Fruit fly (Drosophila melanogaster) whole organism, embryonic: ENCODE data around the gene sun.
A peak's percentile ranks its signal among the peaks of the same experiment; 100 is the strongest.

ENCODE experiments used
- Atf6 ChIP-seq: fragments of 200-800 bp; sonication (Bioruptor generic); IDR thresholded peaks from 2 replicates; pipeline ENCODE4 v1.3.6; 2022; ENCODE audit warnings: missing biosample characterization, missing genetic modification characterization
- B-H1 ChIP-seq: fragments of 200-800 bp; sonication (Bioruptor generic); IDR thresholded peaks from 3 replicates; pipeline ENCODE4 v1.3.6; 2022; ENCODE audit warnings: missing biosample characterization, missing genetic modification characterization
- CG10267 ChIP-seq: fragments of 200-800 bp; sonication (Bioruptor generic); optimal IDR thresholded peaks from 2 replicates; lab custom pipeline; 2018; ENCODE audit warnings: missing biosample characterization, mild to moderate bottlenecking, missing genetic modification characterization, moderate library complexity
- CG11093 ChIP-seq: fragments of 200-800 bp; sonication (Bioruptor generic); IDR thresholded peaks from 3 replicates; pipeline ENCODE4 v1.3.6; 2022; ENCODE audit warnings: missing biosample characterization, missing genetic modification characterization
- CG12104 ChIP-seq: fragments of 200-800 bp; sonication (Bioruptor generic); optimal IDR thresholded peaks from 3 replicates; lab custom pipeline; 2016; ENCODE audit warnings: missing biosample characterization, missing genetic modification characterization
- CG12659 ChIP-seq: fragments of 200-800 bp; sonication (Bioruptor generic); optimal IDR thresholded peaks from 3 replicates; lab custom pipeline; 2017; ENCODE audit warnings: mild to moderate bottlenecking, missing biosample characterization, missing genetic modification reagents, missing genetic modification characterization
- CG13424 ChIP-seq: fragments of 200-800 bp; sonication (Bioruptor generic); optimal IDR thresholded peaks from 2 replicates; lab custom pipeline; 2019; ENCODE audit warnings: missing biosample characterization, mild to moderate bottlenecking, missing genetic modification characterization, moderate library complexity
- CG14860 ChIP-seq: fragments of 200-800 bp; sonication (Bioruptor generic); IDR thresholded peaks from 3 replicates; pipeline ENCODE4 v1.3.6; 2022; ENCODE audit warnings: missing biosample characterization, missing genetic modification characterization; ENCODE audit not compliant: partially characterized antibody
- CG15479 ChIP-seq: fragments of 200-800 bp; sonication (Bioruptor generic); optimal IDR thresholded peaks from 3 replicates; lab custom pipeline; 2019; ENCODE audit warnings: missing biosample characterization, mild to moderate bottlenecking, missing genetic modification characterization, moderate library complexity
- CG1602 ChIP-seq: fragments of 200-800 bp; sonication (Bioruptor generic); optimal IDR thresholded peaks from 3 replicates; lab custom pipeline; 2016; ENCODE audit warnings: missing biosample characterization, missing genetic modification characterization
- CG1647 ChIP-seq: fragments of 200-800 bp; sonication (Bioruptor generic); optimal IDR thresholded peaks from 3 replicates; lab custom pipeline; 2016; ENCODE audit warnings: missing biosample characterization, missing genetic modification characterization
- CG16815 ChIP-seq: fragments of 200-800 bp; sonication (Bioruptor generic); optimal IDR thresholded peaks from 3 replicates; lab custom pipeline; 2017; ENCODE audit warnings: missing biosample characterization, mild to moderate bottlenecking, missing genetic modification characterization
- CG17385 ChIP-seq: fragments of 200-800 bp; sonication (Bioruptor generic); optimal IDR thresholded peaks from 3 replicates; lab custom pipeline; 2018; ENCODE audit warnings: missing biosample characterization, mild to moderate bottlenecking, missing genetic modification characterization
- CG2120 ChIP-seq: fragments of 200-800 bp; sonication (Bioruptor generic); optimal IDR thresholded peaks from 3 replicates; lab custom pipeline; 2016; ENCODE audit warnings: missing biosample characterization, missing genetic modification characterization
- CG4404 ChIP-seq: fragments of 200-800 bp; sonication (Bioruptor generic); IDR thresholded peaks from 2 replicates; pipeline ENCODE4 v1.3.6; 2022; ENCODE audit warnings: missing biosample characterization, missing genetic modification characterization
- CG4854 ChIP-seq: fragments of 200-800 bp; sonication (Bioruptor generic); optimal IDR thresholded peaks from 2 replicates; lab custom pipeline; 2016; ENCODE audit warnings: missing biosample characterization, missing genetic modification characterization, inconsistent platforms
- CG7271 ChIP-seq: fragments of 200-800 bp; sonication (Bioruptor generic); optimal IDR thresholded peaks from 2 replicates; lab custom pipeline; 2018; ENCODE audit warnings: missing biosample characterization, mild to moderate bottlenecking, missing genetic modification characterization, moderate library complexity
- CG7357 ChIP-seq: fragments of 200-800 bp; sonication (Bioruptor generic); IDR thresholded peaks from 3 replicates; pipeline ENCODE4 v1.3.6; 2022; ENCODE audit warnings: missing biosample characterization, missing genetic modification characterization
- CG7556 ChIP-seq: fragments of 200-800 bp; sonication (Bioruptor generic); optimal IDR thresholded peaks from 2 replicates; lab custom pipeline; 2017; ENCODE audit warnings: missing biosample characterization, mild to moderate bottlenecking, missing genetic modification characterization
- CG8089 ChIP-seq: fragments of 200-800 bp; sonication (Bioruptor generic); optimal IDR thresholded peaks from 3 replicates; lab custom pipeline; 2016; ENCODE audit warnings: missing biosample characterization, missing genetic modification characterization
- CG8290 ChIP-seq, 3 experiments: fragments of 200-800 bp; sonication (Bioruptor generic); optimal IDR thresholded peaks; 2 replicates each; lab custom pipeline; 2016 to 2019; ENCODE audit warnings: missing biosample characterization in 3 of 3, missing genetic modification characterization in 3 of 3, mild to moderate bottlenecking in 2 of 3, moderate library complexity in 1 of 3
- CG8765 ChIP-seq: fragments of 200-800 bp; sonication (Bioruptor generic); IDR thresholded peaks from 2 replicates; pipeline ENCODE4 v1.3.6; 2022; ENCODE audit warnings: missing biosample characterization, missing genetic modification characterization
- CG9727 ChIP-seq: fragments of 200-800 bp; sonication (Bioruptor generic); optimal IDR thresholded peaks from 3 replicates; lab custom pipeline; 2017; ENCODE audit warnings: missing biosample characterization, mild to moderate bottlenecking, missing genetic modification characterization
- CTCF ChIP-seq: fragments of 200-800 bp; sonication (Bioruptor generic); optimal IDR thresholded peaks from 2 replicates; lab custom pipeline; 2017; ENCODE audit warnings: missing biosample characterization, mild to moderate bottlenecking, missing genetic modification characterization, moderate library complexity
- Chrac-16 ChIP-seq: fragments of 200-800 bp; sonication (Bioruptor generic); optimal IDR thresholded peaks from 3 replicates; lab custom pipeline; 2016; ENCODE audit warnings: missing biosample characterization, missing genetic modification characterization
- D19B ChIP-seq: fragments of 200-800 bp; sonication (Bioruptor generic); optimal IDR thresholded peaks from 2 replicates; lab custom pipeline; 2017; ENCODE audit warnings: missing biosample characterization, mild to moderate bottlenecking, missing genetic modification characterization
- Dek ChIP-seq: fragments of 200-800 bp; sonication (Bioruptor generic); optimal IDR thresholded peaks from 3 replicates; lab custom pipeline; 2019; ENCODE audit warnings: missing biosample characterization, mild to moderate bottlenecking, missing genetic modification characterization, moderate library complexity
- E2f2 ChIP-seq: fragments of 200-800 bp; sonication (Bioruptor generic); IDR thresholded peaks from 2 replicates; pipeline ENCODE4 v1.3.6; 2022; ENCODE audit warnings: missing biosample characterization, missing genetic modification characterization
- Elba2 ChIP-seq: fragments of 200-800 bp; sonication (Bioruptor generic); optimal IDR thresholded peaks from 3 replicates; lab custom pipeline; 2016; ENCODE audit warnings: missing biosample characterization, missing genetic modification characterization
- Fer1 ChIP-seq: fragments of 200-800 bp; sonication (Bioruptor generic); optimal IDR thresholded peaks from 2 replicates; lab custom pipeline; 2017; ENCODE audit warnings: missing biosample characterization, mild to moderate bottlenecking, missing genetic modification characterization
- Mes4 ChIP-seq: fragments of 200-800 bp; sonication (Bioruptor generic); optimal IDR thresholded peaks from 2 replicates; lab custom pipeline; 2016; ENCODE audit warnings: missing biosample characterization, missing genetic modification characterization
- NC2β ChIP-seq: fragments of 200-800 bp; sonication (Bioruptor generic); optimal IDR thresholded peaks from 2 replicates; lab custom pipeline; 2016; ENCODE audit warnings: missing biosample characterization, missing genetic modification characterization
- ap ChIP-seq: fragments of 200-800 bp; sonication (Bioruptor generic); IDR thresholded peaks from 2 replicates; pipeline ENCODE4 v1.3.6; 2022; ENCODE audit warnings: missing biosample characterization, missing genetic modification characterization
- cg ChIP-seq: fragments of 200-800 bp; sonication (Bioruptor generic); optimal IDR thresholded peaks from 3 replicates; lab custom pipeline; 2019; ENCODE audit warnings: missing biosample characterization, mild to moderate bottlenecking, missing genetic modification characterization, moderate library complexity
- chn ChIP-seq: fragments of 200-800 bp; sonication (Bioruptor generic); optimal IDR thresholded peaks from 2 replicates; lab custom pipeline; 2016; ENCODE audit warnings: missing biosample characterization, missing genetic modification characterization
- ind ChIP-seq: fragments of 200-800 bp; sonication (Bioruptor generic); optimal IDR thresholded peaks from 3 replicates; lab custom pipeline; 2016; ENCODE audit warnings: missing biosample characterization, missing genetic modification characterization
- insv ChIP-seq, 2 experiments: fragments of 200-800 bp; sonication (Bioruptor generic); optimal IDR thresholded peaks; 3 replicates each; lab custom pipeline; 2016 to 2018; ENCODE audit warnings: missing biosample characterization in 2 of 2, missing genetic modification characterization in 2 of 2
- oc ChIP-seq: fragments of 200-800 bp; sonication (Bioruptor generic); optimal IDR thresholded peaks from 2 replicates; lab custom pipeline; 2018; ENCODE audit warnings: missing biosample characterization, mild to moderate bottlenecking, missing genetic modification characterization, moderate library complexity
- phol ChIP-seq: fragments of 200-800 bp; sonication (Bioruptor generic); optimal IDR thresholded peaks from 3 replicates; lab custom pipeline; 2018; ENCODE audit warnings: missing biosample characterization, mild to moderate bottlenecking, missing genetic modification characterization, moderate library complexity
- pzg ChIP-seq: fragments of 200-800 bp; sonication (Bioruptor generic); optimal IDR thresholded peaks from 3 replicates; lab custom pipeline; 2018; ENCODE audit warnings: missing biosample characterization, mild to moderate bottlenecking, missing genetic modification characterization, moderate library complexity
- ranshi ChIP-seq: fragments of 200-800 bp; sonication (Bioruptor generic); IDR thresholded peaks from 2 replicates; pipeline ENCODE4 v1.3.6; 2022; ENCODE audit warnings: missing biosample characterization, missing genetic modification characterization
- slbo ChIP-seq: fragments of 200-800 bp; sonication (Bioruptor generic); IDR thresholded peaks from 2 replicates; pipeline ENCODE4 v1.3.6; 2022; ENCODE audit warnings: missing biosample characterization, missing genetic modification characterization
- sqz ChIP-seq: fragments of 200-800 bp; sonication (Bioruptor generic); optimal IDR thresholded peaks from 3 replicates; lab custom pipeline; 2018; ENCODE audit warnings: missing biosample characterization, mild to moderate bottlenecking, missing genetic modification characterization
- vnd ChIP-seq: fragments of 200-800 bp; sonication (Bioruptor generic); IDR thresholded peaks from 3 replicates; pipeline ENCODE4 v1.3.6; 2022; ENCODE audit warnings: missing biosample characterization, missing genetic modification characterization; ENCODE audit not compliant: partially characterized antibody
- wek ChIP-seq: fragments of 200-800 bp; sonication (Bioruptor generic); optimal IDR thresholded peaks from 3 replicates; lab custom pipeline; 2018; ENCODE audit warnings: missing biosample characterization, mild to moderate bottlenecking, missing genetic modification characterization, moderate library complexity
- zen ChIP-seq: fragments of 200-800 bp; sonication (Bioruptor generic); optimal IDR thresholded peaks from 3 replicates; lab custom pipeline; 2018; ENCODE audit warnings: missing biosample characterization, mild to moderate bottlenecking, missing genetic modification characterization, moderate library complexity

sun gene

dm6 chrX:15875569-15875968 lies 26.5 kb upstream of the sun start:
- TF ChIP-seq CG8290 (GFP tag; optimal IDR thresholded peaks at IDR 0.05; lab: Kevin White, UChicago), result peak; percentile 51
- peak in 1 of 2 experiments; percentile 32 for TF ChIP-seq CG8290 (tag; optimal IDR thresholded peaks at IDR 0.05; lab: Kevin White, UChicago)
- TF ChIP-seq ranshi (GFP tag; lab: Robert Waterston, UW), result no peak
- TF ChIP-seq slbo (GFP tag; lab: Robert Waterston, UW), result no peak
- peak; percentile 46 for TF ChIP-seq Elba2 (GFP tag; lab: Kevin White, UChicago)
- TF ChIP-seq CG15479, result peak; percentile 19
- peak; percentile 91 to 99 for TF ChIP-seq insv (GFP tag; optimal IDR thresholded peaks at IDR 0.05; lab: Kevin White, UChicago)
- peak; percentile 70 for TF ChIP-seq zen (tag; lab: Kevin White, UChicago)
- TF ChIP-seq CG10267 (tag; lab: Kevin White, UChicago), result peak; percentile 67
- no peak for TF ChIP-seq CG11093
- TF ChIP-seq, all 482 proteins: peak for 6

dm6 chrX:15874437-15874836 lies 25.4 kb upstream of the sun start:
- TF ChIP-seq CG4404 (GFP tag; lab: Robert Waterston, UW) (no peak), vnd (GFP tag; lab: Robert Waterston, UW) (no peak), chn (no peak), Chrac-16 (GFP tag; lab: Kevin White, UChicago) (no peak), NC2β (GFP tag; lab: Kevin White, UChicago) (no peak)

- peak; percentile 78 for TF ChIP-seq Atf6 (GFP tag; lab: Robert Waterston, UW)
- TF ChIP-seq CG1602 (GFP tag; lab: Kevin White, UChicago), result peak; percentile 40
- peak; percentile 41 for TF ChIP-seq CG1647 (GFP tag; lab: Kevin White, UChicago)
- TF ChIP-seq CG4854, result peak; percentile 50
- peak; percentile 53 for TF ChIP-seq cg (GFP tag; lab: Kevin White, UChicago)
- TF ChIP-seq Fer1 (GFP tag; lab: Kevin White, UChicago), result peak; percentile 90
- peak; percentile 11 for TF ChIP-seq CTCF
- no peak for TF ChIP-seq D19B (GFP tag; lab: Kevin White, UChicago)
- TF ChIP-seq Mes4 (GFP tag; lab: Kevin White, UChicago), result peak; percentile 33
- no peak for TF ChIP-seq CG16815 (GFP tag; lab: Kevin White, UChicago)
- peak; percentile 14; the same call in 1 of the 3 replicates for TF ChIP-seq B-H1 (GFP tag; lab: Robert Waterston, UW)
- no peak for TF ChIP-seq phol (tag; lab: Kevin White, UChicago)
- peak; percentile 77 for TF ChIP-seq CG7357 (GFP tag; lab: Robert Waterston, UW)
- TF ChIP-seq pzg (GFP tag; lab: Kevin White, UChicago), result peak; percentile 2
- TF ChIP-seq Dek, result no peak
- TF ChIP-seq sqz, result no peak
- no peak for TF ChIP-seq CG14860 (GFP tag; lab: Robert Waterston, UW)
- TF ChIP-seq CG2120 (GFP tag; lab: Kevin White, UChicago), result peak; percentile 57
- TF ChIP-seq ind, result no peak
- peak; percentile 68 for TF ChIP-seq CG12659 (GFP tag; lab: Kevin White, UChicago)
- TF ChIP-seq CG7556 (GFP tag; lab: Kevin White, UChicago), result peak; percentile 69
- TF ChIP-seq oc (tag; lab: Kevin White, UChicago), result no peak
- peak; percentile 67 for TF ChIP-seq CG12104
- peak; percentile 53 for TF ChIP-seq CG8089 (GFP tag; lab: Kevin White, UChicago)
- no peak for TF ChIP-seq CG8765 (GFP tag; lab: Robert Waterston, UW)
- peak; percentile 55 for TF ChIP-seq CG13424 (tag; lab: Kevin White, UChicago)
- peak; percentile 69 for TF ChIP-seq CG17385 (GFP tag; lab: Kevin White, UChicago)
- TF ChIP-seq ap, result no peak
- no peak for TF ChIP-seq CG7271
- peak; percentile 90 for TF ChIP-seq wek
- peak; percentile 63 for TF ChIP-seq CG9727
- peak; percentile 43; the same call in 1 of the 2 replicates for TF ChIP-seq E2f2 (GFP tag; lab: Robert Waterston, UW)
Observed at dm6 chrX:15870777-15871757, 22.0 kb upstream of the sun start.
